Worm (Caenorhabditis elegans): ENCODE results near the gene gap-2.

gap-2 gene

DNA sequence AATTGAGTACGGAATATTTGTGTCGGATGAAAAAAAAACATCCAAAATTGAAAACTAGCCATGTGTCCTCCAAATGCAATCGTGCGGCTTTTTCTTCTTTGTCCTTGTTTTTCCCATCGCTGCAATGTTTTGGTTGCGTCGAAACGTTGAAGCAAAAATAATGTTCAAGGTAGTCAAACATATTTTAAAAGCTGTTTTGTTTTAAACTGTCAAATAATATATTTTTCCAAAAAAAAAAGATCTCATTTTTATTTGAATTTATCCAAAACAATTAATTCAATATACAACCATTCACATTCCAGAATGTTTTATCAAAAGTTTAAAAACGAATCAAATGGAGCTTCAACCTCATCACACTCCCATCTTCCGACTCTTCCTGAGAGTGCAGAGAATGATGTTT, 46.4 kb downstream of the gap-2 start, which contains the start of gene C07B5.6:
TSS of gene C07B5.6 (plus strand) at position 301 of the 400 bp plus-strand sequence.
- TF ChIP-seq med-1 (GFP tag; optimal IDR thresholded peaks at IDR 0.05; ENCODE audit: insufficient read depth) = no peak
- TF ChIP-seq ztf-29 (GFP tag; IDR thresholded peaks at IDR 0.05) = no peak
- TF ChIP-seq ztf-23 (GFP tag; IDR thresholded peaks at IDR 0.05) = no peak
- TF ChIP-seq flt-1 (GFP tag; IDR thresholded peaks at IDR 0.05) = no peak
- no peak for TF ChIP-seq ref-1 (GFP tag; conservative IDR thresholded peaks at IDR 0.05)
- TF ChIP-seq klf-2 (GFP tag; conservative IDR thresholded peaks at IDR 0.05) = no peak
- TF ChIP-seq cog-1 (tag; optimal IDR thresholded peaks at IDR 0.05) = no peak
- TF ChIP-seq tab-1 (GFP tag; IDR thresholded peaks at IDR 0.05) = no peak
- TF ChIP-seq T22C8.4 (GFP tag; IDR thresholded peaks at IDR 0.05) = no peak

DNA sequence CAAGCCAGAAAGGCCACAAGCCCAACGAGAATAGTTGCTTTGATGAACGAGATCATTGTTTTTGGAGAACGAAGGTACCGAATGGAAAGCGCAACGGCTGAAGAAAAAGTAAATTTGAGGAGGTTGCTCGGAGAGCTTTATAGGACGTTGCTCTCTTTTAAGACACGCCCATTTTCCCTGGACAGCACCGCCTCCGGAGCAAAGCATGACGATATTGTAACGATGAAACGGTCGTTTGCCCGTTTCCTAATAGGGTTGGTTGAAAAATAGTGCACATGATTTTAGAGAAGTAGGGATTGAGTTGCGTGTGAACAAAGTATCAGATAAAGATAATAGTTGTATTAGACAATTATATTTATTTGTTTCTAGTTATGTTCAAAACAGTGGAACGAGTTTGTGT, 50.8 kb downstream of the gap-2 start, which contains the start of gene C07B5.3:
TSS of gene C07B5.3 (minus strand) at position 101 of the 400 bp plus-strand sequence.
- TF ChIP-seq klf-2 (GFP tag; conservative IDR thresholded peaks at IDR 0.05) = no peak
- no peak for TF ChIP-seq T22C8.4 (GFP tag; IDR thresholded peaks at IDR 0.05)
- no peak for TF ChIP-seq ztf-23 (GFP tag; IDR thresholded peaks at IDR 0.05)
- TF ChIP-seq med-1 (GFP tag; optimal IDR thresholded peaks at IDR 0.05; ENCODE audit: insufficient read depth) = no peak

ce11 chrX:9527898-9528297, 55.6 kb downstream of the gap-2 start:
- TF ChIP-seq cog-1 (tag; optimal IDR thresholded peaks at IDR 0.05) (no peak), ztf-29 (GFP tag; IDR thresholded peaks at IDR 0.05) (no peak)

DNA sequence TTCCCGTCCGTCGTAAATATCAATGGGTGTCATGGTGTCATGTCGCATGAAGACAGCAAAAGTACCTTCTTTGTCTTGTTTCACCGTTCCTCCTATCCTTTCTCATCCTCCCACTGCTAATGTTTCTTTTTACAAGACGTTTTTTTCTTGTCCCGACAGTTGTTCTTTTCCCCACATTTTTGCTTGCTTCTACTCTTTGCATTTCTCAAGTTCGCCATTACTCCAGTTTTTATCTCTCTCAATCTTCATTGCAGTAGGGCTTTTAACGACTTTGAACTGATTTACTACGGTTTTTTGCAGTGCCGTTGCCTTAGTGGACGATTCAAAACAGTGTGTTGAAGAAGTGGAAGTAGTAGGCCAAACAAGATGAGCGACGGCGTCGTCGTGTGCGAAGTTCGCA, 57.1 kb downstream of the gap-2 start, which contains the start of gene C07B5.4:
TSS of gene C07B5.4 (plus strand) at position 301 of the 400 bp plus-strand sequence.
- TF ChIP-seq cog-1 (tag; optimal IDR thresholded peaks at IDR 0.05) (no peak), ztf-23 (GFP tag; IDR thresholded peaks at IDR 0.05) (no peak)

DNA sequence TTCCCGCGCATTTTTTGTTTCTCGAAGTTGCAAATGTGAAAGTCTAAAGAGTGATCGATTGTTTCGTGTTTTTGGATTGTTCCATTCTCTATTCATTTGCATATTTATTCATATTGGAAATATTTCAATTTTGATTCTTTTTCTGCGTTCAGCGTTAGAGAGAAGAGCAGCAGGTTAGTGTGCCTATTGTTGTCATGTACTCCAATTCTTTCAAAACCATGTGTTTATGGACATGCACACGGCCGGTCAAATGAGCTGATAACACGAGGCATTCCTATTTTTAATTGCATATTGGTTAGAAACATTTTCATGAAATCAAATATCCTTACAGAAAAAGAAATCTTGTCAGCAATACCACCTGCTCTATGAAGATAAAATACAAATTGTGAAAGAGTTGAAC, 59.4 kb downstream of the gap-2 start:
- TF ChIP-seq ref-1 (GFP tag; conservative IDR thresholded peaks at IDR 0.05) (no peak), ztf-23 (GFP tag; IDR thresholded peaks at IDR 0.05) (no peak), cog-1 (tag; optimal IDR thresholded peaks at IDR 0.05) (no peak), klf-2 (GFP tag; conservative IDR thresholded peaks at IDR 0.05) (no peak), ztf-29 (GFP tag; IDR thresholded peaks at IDR 0.05) (no peak), T22C8.4 (GFP tag; IDR thresholded peaks at IDR 0.05) (no peak), tab-1 (GFP tag; IDR thresholded peaks at IDR 0.05) (no peak), flt-1 (GFP tag; IDR thresholded peaks at IDR 0.05) (no peak), med-1 (GFP tag; optimal IDR thresholded peaks at IDR 0.05; ENCODE audit: insufficient read depth) (no peak)

ce11 chrX:9536008-9536407, 63.7 kb downstream of the gap-2 start:
- no peak for TF ChIP-seq klf-2 (GFP tag; conservative IDR thresholded peaks at IDR 0.05)

ce11 chrX:9536665-9537064, 64.4 kb downstream of the gap-2 start, which contains the start of gene C07B5.8:
C07B5.8 (minus strand) TSS chrX:9536765.
- no peak for TF ChIP-seq med-1 (GFP tag; optimal IDR thresholded peaks at IDR 0.05; ENCODE audit: insufficient read depth)
- TF ChIP-seq flt-1 (GFP tag; IDR thresholded peaks at IDR 0.05) = no peak
- TF ChIP-seq ztf-29 (GFP tag; IDR thresholded peaks at IDR 0.05) = no peak
- TF ChIP-seq T22C8.4 (GFP tag; IDR thresholded peaks at IDR 0.05) = no peak
- no peak for TF ChIP-seq klf-2 (GFP tag; conservative IDR thresholded peaks at IDR 0.05)
- no peak for TF ChIP-seq cog-1 (tag; optimal IDR thresholded peaks at IDR 0.05)
- TF ChIP-seq ztf-23 (GFP tag; IDR thresholded peaks at IDR 0.05) = no peak
- TF ChIP-seq tab-1 (GFP tag; IDR thresholded peaks at IDR 0.05) = no peak
- TF ChIP-seq ref-1 (GFP tag; conservative IDR thresholded peaks at IDR 0.05) = no peak

DNA sequence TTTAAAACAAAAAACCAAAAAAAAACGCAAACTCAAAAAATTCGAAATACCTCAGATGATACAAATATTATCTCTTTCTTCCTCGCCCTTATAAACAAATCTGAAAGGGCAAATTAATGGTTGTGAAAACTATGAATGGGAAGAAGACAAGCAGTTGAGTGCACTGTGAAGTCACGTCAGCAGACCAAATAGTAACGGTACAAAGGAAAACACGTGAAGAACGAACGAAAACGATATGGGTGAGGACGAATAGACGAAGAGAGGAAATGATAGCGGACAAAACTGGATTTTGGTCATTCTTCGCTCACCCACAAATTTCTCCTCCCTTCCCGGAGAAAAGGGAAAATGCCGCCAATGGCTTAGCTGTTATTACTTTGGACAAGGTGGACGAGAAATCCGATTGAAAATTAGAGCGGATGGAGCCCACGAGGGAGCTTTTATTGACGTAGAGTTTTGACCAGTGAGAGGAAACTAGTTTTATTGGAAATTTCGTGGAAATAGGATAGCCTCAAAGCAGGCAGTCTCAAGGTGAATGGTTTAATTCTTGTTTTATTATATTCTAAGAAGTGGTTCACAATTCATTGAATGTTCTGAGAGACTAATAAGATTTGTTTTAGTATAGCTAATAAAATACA, 65.4 kb downstream of the gap-2 start:
- TF ChIP-seq ztf-29 (GFP tag; IDR thresholded peaks at IDR 0.05) (no peak), tab-1 (GFP tag; IDR thresholded peaks at IDR 0.05) (no peak), T22C8.4 (GFP tag; IDR thresholded peaks at IDR 0.05) (no peak), ztf-23 (GFP tag; IDR thresholded peaks at IDR 0.05) (no peak), klf-2 (GFP tag; conservative IDR thresholded peaks at IDR 0.05) (no peak), flt-1 (GFP tag; IDR thresholded peaks at IDR 0.05) (no peak), med-1 (GFP tag; optimal IDR thresholded peaks at IDR 0.05; ENCODE audit: insufficient read depth) (no peak), cog-1 (tag; optimal IDR thresholded peaks at IDR 0.05) (no peak), ref-1 (GFP tag; conservative IDR thresholded peaks at IDR 0.05) (no peak)

DNA sequence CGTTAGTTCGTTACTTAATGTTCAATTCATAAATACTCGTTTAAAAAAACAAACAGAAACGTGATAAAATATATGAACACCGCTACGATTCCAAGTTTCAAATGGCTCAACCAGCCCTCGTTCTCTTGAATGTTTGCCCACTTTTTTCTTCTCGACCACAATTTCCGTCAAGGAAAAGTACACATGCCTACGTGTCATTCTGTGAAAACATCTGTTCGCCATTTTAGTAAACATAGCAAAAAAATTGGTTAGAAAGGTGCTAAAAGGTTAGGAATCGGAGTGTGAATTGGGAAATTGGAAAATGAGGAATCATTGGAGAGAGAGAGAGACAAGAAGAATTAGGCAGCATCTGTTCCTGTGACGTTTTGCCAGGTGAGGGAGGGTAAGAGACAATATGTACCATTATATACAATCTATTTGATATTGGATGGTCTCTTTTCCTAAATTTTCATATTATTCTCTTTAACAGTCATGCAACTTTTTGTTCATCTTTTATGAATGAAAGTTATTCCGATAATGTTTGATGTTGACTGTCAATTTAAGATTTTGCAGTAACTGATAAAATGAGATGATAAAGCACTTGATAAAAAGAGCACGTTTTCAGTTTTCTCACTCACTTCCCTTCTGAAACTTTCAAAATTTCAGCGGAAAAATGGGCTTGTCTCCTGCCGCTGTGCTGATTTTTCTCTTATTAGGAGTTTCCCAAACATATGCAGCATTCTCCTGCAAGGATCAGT, 67.2 kb downstream of the gap-2 start, which contains the start of gene nuc-1:
TSS of gene nuc-1 (plus strand) at position 612 of the 737 bp plus-strand sequence.
- TF ChIP-seq med-1 (GFP tag; optimal IDR thresholded peaks at IDR 0.05; ENCODE audit: insufficient read depth) (no peak), cog-1 (tag; optimal IDR thresholded peaks at IDR 0.05) (no peak), flt-1 (GFP tag; IDR thresholded peaks at IDR 0.05) (no peak), ref-1 (GFP tag; conservative IDR thresholded peaks at IDR 0.05) (no peak), ztf-23 (GFP tag; IDR thresholded peaks at IDR 0.05) (no peak), ztf-29 (GFP tag; IDR thresholded peaks at IDR 0.05) (no peak), klf-2 (GFP tag; conservative IDR thresholded peaks at IDR 0.05) (no peak), T22C8.4 (GFP tag; IDR thresholded peaks at IDR 0.05) (no peak), tab-1 (GFP tag; IDR thresholded peaks at IDR 0.05) (no peak)

- TF ChIP-seq ztf-23 (GFP tag; IDR thresholded peaks at IDR 0.05) (no peak), cog-1 (tag; optimal IDR thresholded peaks at IDR 0.05) (no peak), ref-1 (GFP tag; conservative IDR thresholded peaks at IDR 0.05) (no peak), ztf-29 (GFP tag; IDR thresholded peaks at IDR 0.05) (no peak), klf-2 (GFP tag; conservative IDR thresholded peaks at IDR 0.05) (no peak), T22C8.4 (GFP tag; IDR thresholded peaks at IDR 0.05) (no peak), tab-1 (GFP tag; IDR thresholded peaks at IDR 0.05) (no peak), med-1 (GFP tag; optimal IDR thresholded peaks at IDR 0.05; ENCODE audit: insufficient read depth) (no peak), flt-1 (GFP tag; IDR thresholded peaks at IDR 0.05) (no peak)
Measured at ce11 chrX:9540464-9540863, 68.2 kb downstream of the gap-2 start.

Measured in whole organism, midembryonic.